Fruit fly (Drosophila melanogaster) whole organism, prepupa: Measurements from ENCODE around the gene Osi24.
A peak's percentile ranks its signal among the peaks of the same experiment; 100 is the strongest.

Experiments
- Blimp-1 ChIP-seq: fragments of 200-800 bp; sonication (Bioruptor generic); optimal IDR thresholded peaks from 3 replicates; lab custom pipeline; 2017; ENCODE audit warnings: missing biosample characterization, missing genetic modification characterization, mild to moderate bottlenecking, moderate library complexity, missing genetic modification reagents
- CG10631 ChIP-seq: fragments of 200-800 bp; sonication (Bioruptor generic); optimal IDR thresholded peaks from 2 replicates; lab custom pipeline; 2016; ENCODE audit warnings: missing biosample characterization, missing genetic modification characterization
- CG10669 ChIP-seq: fragments of 200-800 bp; sonication (Bioruptor generic); optimal IDR thresholded peaks from 3 replicates; lab custom pipeline; 2018; ENCODE audit warnings: missing biosample characterization, mild to moderate bottlenecking, missing genetic modification characterization, moderate library complexity
- CG11294 ChIP-seq: fragments of 200-800 bp; sonication (Bioruptor generic); IDR thresholded peaks from 2 replicates; pipeline ENCODE4 v1.3.6; 2022; ENCODE audit warnings: missing biosample characterization, missing genetic modification characterization
- CG11762 ChIP-seq: fragments of 200-800 bp; sonication (Bioruptor generic); optimal IDR thresholded peaks from 3 replicates; lab custom pipeline; 2016; ENCODE audit warnings: missing biosample characterization, missing genetic modification characterization; ENCODE audit not compliant: insufficient read depth
- CG11902 ChIP-seq: fragments of 200-800 bp; sonication (Bioruptor generic); optimal IDR thresholded peaks from 3 replicates; lab custom pipeline; 2016; ENCODE audit warnings: missing biosample characterization, missing genetic modification characterization
- CG15336 ChIP-seq: fragments of 200-800 bp; sonication (Bioruptor generic); IDR thresholded peaks from 2 replicates; pipeline ENCODE4 v1.3.6; 2022; ENCODE audit warnings: missing biosample characterization, missing genetic modification characterization
- CG16779 ChIP-seq: fragments of 200-800 bp; sonication (Bioruptor generic); optimal IDR thresholded peaks from 3 replicates; lab custom pipeline; 2017; ENCODE audit warnings: missing biosample characterization, mild to moderate bottlenecking, missing genetic modification characterization
- CG3032 ChIP-seq: fragments of 200-800 bp; optimal IDR thresholded peaks from 2 replicates; lab custom pipeline; 2019; ENCODE audit warnings: missing biosample characterization, mild to moderate bottlenecking, missing genetic modification characterization, moderate library complexity
- CG31627 ChIP-seq: fragments of 200-800 bp; sonication (Bioruptor generic); optimal IDR thresholded peaks from 3 replicates; lab custom pipeline; 2016; ENCODE audit warnings: missing biosample characterization, missing genetic modification characterization
- CG32006 ChIP-seq: fragments of 200-800 bp; sonication (Bioruptor generic); optimal IDR thresholded peaks from 3 replicates; lab custom pipeline; 2017; ENCODE audit warnings: missing biosample characterization, mild to moderate bottlenecking, missing genetic modification characterization
- CG34406 ChIP-seq: fragments of 200-800 bp; sonication (Bioruptor generic); optimal IDR thresholded peaks from 3 replicates; lab custom pipeline; 2016; ENCODE audit warnings: missing biosample characterization, missing genetic modification characterization
- CG3919 ChIP-seq: fragments of 200-800 bp; sonication (Bioruptor generic); optimal IDR thresholded peaks from 3 replicates; lab custom pipeline; 2016; ENCODE audit warnings: missing biosample characterization, missing genetic modification characterization
- CG4318 ChIP-seq: fragments of 200-800 bp; sonication (Bioruptor generic); optimal IDR thresholded peaks from 3 replicates; lab custom pipeline; 2017; ENCODE audit warnings: missing biosample characterization, mild to moderate bottlenecking, missing genetic modification characterization
- CG6163 ChIP-seq: fragments of 200-800 bp; sonication (Bioruptor generic); IDR thresholded peaks from 3 replicates; pipeline ENCODE4 v1.3.6; 2022; ENCODE audit warnings: missing biosample characterization, missing genetic modification characterization
- CG6792 ChIP-seq: fragments of 200-800 bp; sonication (Bioruptor generic); optimal IDR thresholded peaks from 3 replicates; lab custom pipeline; 2016; ENCODE audit warnings: missing biosample characterization, missing genetic modification characterization
- CG6854 ChIP-seq: fragments of 200-800 bp; sonication (Bioruptor generic); optimal IDR thresholded peaks from 2 replicates; lab custom pipeline; 2017; ENCODE audit warnings: missing biosample characterization, mild to moderate bottlenecking, missing genetic modification characterization
- CG7368 ChIP-seq: fragments of 200-800 bp; sonication (Bioruptor generic); optimal IDR thresholded peaks from 3 replicates; lab custom pipeline; 2016; ENCODE audit warnings: missing biosample characterization, missing genetic modification characterization
- CG8119 ChIP-seq: fragments of 200-800 bp; sonication (Bioruptor generic); IDR thresholded peaks from 3 replicates; pipeline ENCODE4 v1.3.6; 2022; ENCODE audit warnings: missing biosample characterization, missing genetic modification characterization
- CG9139 ChIP-seq: fragments of 200-800 bp; sonication (Bioruptor generic); optimal IDR thresholded peaks from 3 replicates; lab custom pipeline; 2017; ENCODE audit warnings: missing biosample characterization, mild to moderate bottlenecking, missing genetic modification characterization
- Eip75B ChIP-seq: fragments of 200-800 bp; sonication (Bioruptor generic); optimal IDR thresholded peaks from 3 replicates; lab custom pipeline; 2016; ENCODE audit warnings: missing biosample characterization, missing genetic modification characterization
- Eip78C ChIP-seq: fragments of 200-800 bp; sonication (Bioruptor generic); peaks from one replicate; lab custom pipeline; 2016; ENCODE audit warnings: missing biosample characterization, missing genetic modification characterization
- Eip93F ChIP-seq: fragments of 200-800 bp; sonication (Bioruptor generic); optimal IDR thresholded peaks from 2 replicates; lab custom pipeline; 2016; ENCODE audit warnings: missing biosample characterization, mild to moderate bottlenecking, missing genetic modification characterization
- Ets21C ChIP-seq: fragments of 200-800 bp; sonication (Bioruptor generic); optimal IDR thresholded peaks from 3 replicates; lab custom pipeline; 2016; ENCODE audit warnings: missing biosample characterization, missing genetic modification characterization
- Ets96B ChIP-seq: fragments of 200-800 bp; optimal IDR thresholded peaks from 2 replicates; lab custom pipeline; 2019; ENCODE audit warnings: missing biosample characterization, mild to moderate bottlenecking, missing genetic modification characterization, moderate library complexity
- Hr38 ChIP-seq: sonication (Bioruptor generic); optimal IDR thresholded peaks from 2 replicates; lab custom pipeline; 2016; ENCODE audit warnings: missing biosample characterization, missing genetic modification characterization
- Hr39 ChIP-seq: fragments of 200-800 bp; sonication (Bioruptor generic); optimal IDR thresholded peaks from 2 replicates; lab custom pipeline; 2016; ENCODE audit warnings: missing biosample characterization, missing genetic modification characterization
- Lpt ChIP-seq: fragments of 200-800 bp; sonication (Bioruptor generic); optimal IDR thresholded peaks from 3 replicates; lab custom pipeline; 2016; ENCODE audit warnings: missing biosample characterization, missing genetic modification characterization
- OdsH ChIP-seq: fragments of 200-800 bp; sonication (Bioruptor generic); optimal IDR thresholded peaks from 3 replicates; lab custom pipeline; 2016; ENCODE audit warnings: missing biosample characterization, missing genetic modification characterization
- Sox102F ChIP-seq: fragments of 200-800 bp; sonication (Bioruptor generic); optimal IDR thresholded peaks from 2 replicates; lab custom pipeline; 2016; ENCODE audit warnings: missing biosample characterization, mild to moderate bottlenecking, missing genetic modification characterization
- Sox14 ChIP-seq: fragments of 200-800 bp; sonication (Bioruptor generic); optimal IDR thresholded peaks from 3 replicates; lab custom pipeline; 2016; ENCODE audit warnings: missing biosample characterization, missing genetic modification characterization
- Sox15 ChIP-seq: fragments of 200-800 bp; sonication (Bioruptor generic); optimal IDR thresholded peaks from 3 replicates; lab custom pipeline; 2016; ENCODE audit warnings: missing biosample characterization, missing genetic modification characterization
- achi ChIP-seq: fragments of 200-800 bp; sonication (Bioruptor generic); optimal IDR thresholded peaks from 3 replicates; lab custom pipeline; 2016; ENCODE audit warnings: missing biosample characterization, missing genetic modification characterization
- acj6 ChIP-seq: fragments of 200-800 bp; sonication (Bioruptor generic); optimal IDR thresholded peaks from 3 replicates; lab custom pipeline; 2016; ENCODE audit warnings: missing biosample characterization, missing genetic modification characterization
- cyc ChIP-seq: fragments of 200-800 bp; sonication (Bioruptor generic); optimal IDR thresholded peaks from 3 replicates; lab custom pipeline; 2016; ENCODE audit warnings: missing biosample characterization, missing genetic modification characterization
- dac ChIP-seq: fragments of 200-800 bp; sonication (Bioruptor generic); optimal IDR thresholded peaks from 2 replicates; lab custom pipeline; 2017; ENCODE audit warnings: missing biosample characterization, mild to moderate bottlenecking, missing genetic modification characterization
- dsx ChIP-seq: fragments of 200-800 bp; optimal IDR thresholded peaks from 3 replicates; lab custom pipeline; 2019; ENCODE audit warnings: missing biosample characterization, mild to moderate bottlenecking, missing genetic modification characterization, moderate library complexity; ENCODE audit not compliant: poor library complexity, severe bottlenecking
- eg ChIP-seq: fragments of 200-800 bp; sonication (Bioruptor generic); IDR thresholded peaks from 3 replicates; pipeline ENCODE4 v1.3.6; 2022; ENCODE audit warnings: missing biosample characterization, missing genetic modification characterization
- esn ChIP-seq: fragments of 200-800 bp; sonication (Bioruptor generic); optimal IDR thresholded peaks from 2 replicates; lab custom pipeline; 2016; ENCODE audit warnings: missing biosample characterization, mild to moderate bottlenecking, missing genetic modification characterization, moderate library complexity
- fd59A ChIP-seq: fragments of 200-800 bp; sonication (Bioruptor generic); optimal IDR thresholded peaks from 2 replicates; lab custom pipeline; 2017; ENCODE audit warnings: missing biosample characterization, mild to moderate bottlenecking, missing genetic modification characterization, missing genetic modification reagents
- fd85E ChIP-seq: fragments of 200-800 bp; sonication (Bioruptor generic); optimal IDR thresholded peaks from 3 replicates; lab custom pipeline; 2016; ENCODE audit warnings: missing biosample characterization, missing genetic modification characterization
- fkh ChIP-seq: fragments of 200-800 bp; sonication (Bioruptor generic); optimal IDR thresholded peaks from 3 replicates; lab custom pipeline; 2017; ENCODE audit warnings: missing biosample characterization, mild to moderate bottlenecking, missing genetic modification characterization, moderate library complexity
- lz ChIP-seq: fragments of 200-800 bp; sonication (Bioruptor generic); optimal IDR thresholded peaks from 3 replicates; lab custom pipeline; 2016; ENCODE audit warnings: missing biosample characterization, missing genetic modification characterization
- net ChIP-seq: fragments of 200-800 bp; sonication (Bioruptor generic); optimal IDR thresholded peaks from 3 replicates; lab custom pipeline; 2016; ENCODE audit warnings: missing biosample characterization, missing genetic modification characterization
- pdm3 ChIP-seq: fragments of 200-800 bp; sonication (Bioruptor generic); optimal IDR thresholded peaks from 3 replicates; lab custom pipeline; 2016; ENCODE audit warnings: missing biosample characterization, missing genetic modification characterization
- salr ChIP-seq, 2 experiments: fragments of 200-800 bp; sonication (Bioruptor generic); optimal IDR thresholded peaks; 3 replicates each; lab custom pipeline; 2016 to 2018; ENCODE audit warnings: missing biosample characterization in 2 of 2, missing genetic modification characterization in 2 of 2, mild to moderate bottlenecking in 1 of 2
- spab ChIP-seq: fragments of 200-800 bp; sonication (Bioruptor generic); optimal IDR thresholded peaks from 2 replicates; lab custom pipeline; 2017; ENCODE audit warnings: missing biosample characterization, mild to moderate bottlenecking, missing genetic modification characterization, missing genetic modification reagents
- ss ChIP-seq, 2 experiments: fragments of 200-800 bp; sonication (Bioruptor generic); optimal IDR thresholded peaks; 2 replicates in 1 of 2; 3 replicates in 1 of 2; lab custom pipeline; 2017 to 2018; ENCODE audit warnings: mild to moderate bottlenecking in 2 of 2, missing biosample characterization in 2 of 2, missing genetic modification characterization in 2 of 2, moderate library complexity in 1 of 2
- svp ChIP-seq: fragments of 200-800 bp; sonication (Bioruptor generic); peaks from one replicate; lab custom pipeline; 2016; ENCODE audit warnings: missing biosample characterization, missing genetic modification characterization
- topi ChIP-seq: fragments of 200-800 bp; sonication (Bioruptor generic); optimal IDR thresholded peaks from 3 replicates; lab custom pipeline; 2016; ENCODE audit warnings: missing biosample characterization, missing genetic modification characterization
- vri ChIP-seq: fragments of 200-800 bp; sonication (Bioruptor generic); optimal IDR thresholded peaks from 3 replicates; lab custom pipeline; 2016; ENCODE audit warnings: missing biosample characterization, mild to moderate bottlenecking, missing genetic modification characterization

The Osi24 gene

dm6 chr3R:6229055-6229841 is 30.6 kb downstream of the Osi24 start:
- no peak for TF ChIP-seq Ets21C (GFP tag; lab: Kevin White, UChicago)
- peak; percentile 46 for TF ChIP-seq CG6792 (GFP tag; lab: Kevin White, UChicago)
- peak; percentile 48 for TF ChIP-seq CG11902 (GFP tag; lab: Kevin White, UChicago)
- TF ChIP-seq Lpt: no peak
- TF ChIP-seq Sox15 (GFP tag; lab: Kevin White, UChicago): peak; percentile 40
- no peak for TF ChIP-seq lz (GFP tag; lab: Kevin White, UChicago)
- TF ChIP-seq CG8119 (GFP tag; lab: Robert Waterston, UW): no peak
- TF ChIP-seq fd59A (GFP tag; lab: Kevin White, UChicago): no peak
- peak; percentile 34 for TF ChIP-seq Eip75B (GFP tag; lab: Kevin White, UChicago)
- TF ChIP-seq dac (GFP tag; lab: Kevin White, UChicago): peak; percentile 68
- no peak for TF ChIP-seq eg
- peak; percentile 72 for TF ChIP-seq Blimp-1 (GFP tag; lab: Kevin White, UChicago)
- no peak for TF ChIP-seq CG11762
- no peak for TF ChIP-seq Eip93F
- no peak for TF ChIP-seq fkh
- TF ChIP-seq vri (GFP tag; lab: Kevin White, UChicago): no peak
- TF ChIP-seq CG34406 (GFP tag; lab: Kevin White, UChicago): peak; percentile 51
- TF ChIP-seq CG16779 (tag; lab: Kevin White, UChicago): no peak
- no peak for TF ChIP-seq CG11294 (GFP tag; lab: Robert Waterston, UW)
- no peak for TF ChIP-seq CG7368 (GFP tag; lab: Kevin White, UChicago)
- TF ChIP-seq dsx (GFP tag; lab: Kevin White, UChicago): no peak
- TF ChIP-seq Sox14: peak; percentile 9
- TF ChIP-seq CG15336 (GFP tag; lab: Robert Waterston, UW): peak; percentile 31; the same call in 1 of the 2 replicates
- no peak for TF ChIP-seq CG3032
- TF ChIP-seq CG3919 (GFP tag; lab: Kevin White, UChicago): peak; percentile 41
- TF ChIP-seq spab (GFP tag; lab: Kevin White, UChicago): no peak
- TF ChIP-seq achi (GFP tag; lab: Kevin White, UChicago): peak; percentile 44
- peak; percentile 52 for TF ChIP-seq acj6 (GFP tag; lab: Kevin White, UChicago)
- TF ChIP-seq CG32006 (GFP tag; lab: Kevin White, UChicago): peak; percentile 86
- no peak for TF ChIP-seq Hr39 (GFP tag; lab: Kevin White, UChicago)
- peak; percentile 12 for TF ChIP-seq Sox102F (GFP tag; lab: Kevin White, UChicago)
- peak; percentile 0 for TF ChIP-seq topi (GFP tag; lab: Kevin White, UChicago)
- TF ChIP-seq Eip78C (GFP tag; lab: Kevin White, UChicago): peak; percentile 79
- no peak for TF ChIP-seq fd85E
- peak in 1 of 2 experiments; percentile 32 for TF ChIP-seq salr (GFP tag; optimal IDR thresholded peaks at IDR 0.05; lab: Kevin White, UChicago)
- TF ChIP-seq CG9139: no peak
- peak; percentile 60 for TF ChIP-seq CG4318 (GFP tag; lab: Kevin White, UChicago)
- TF ChIP-seq CG6163: no peak
- TF ChIP-seq Hr38 (GFP tag; lab: Kevin White, UChicago): no peak
- peak; percentile 13 for TF ChIP-seq pdm3 (GFP tag; lab: Kevin White, UChicago)
- peak; percentile 37 for TF ChIP-seq svp (GFP tag; lab: Kevin White, UChicago)
- TF ChIP-seq CG31627 (GFP tag; lab: Kevin White, UChicago): no peak
- TF ChIP-seq OdsH (GFP tag; lab: Kevin White, UChicago): peak; percentile 60
- TF ChIP-seq ss (GFP tag; optimal IDR thresholded peaks at IDR 0.05; lab: Kevin White, UChicago): no peak
- TF ChIP-seq cyc (GFP tag; lab: Kevin White, UChicago): no peak
- peak; percentile 7 for TF ChIP-seq net (GFP tag; lab: Kevin White, UChicago)
- no peak for TF ChIP-seq CG10669
- TF ChIP-seq Ets96B (tag; lab: Kevin White, UChicago): no peak
- TF ChIP-seq esn (GFP tag; lab: Kevin White, UChicago): no peak
- peak; percentile 18 for TF ChIP-seq CG10631 (GFP tag; lab: Kevin White, UChicago)
- TF ChIP-seq CG6854 (GFP tag; lab: Kevin White, UChicago): peak; percentile 24
